Worm (Caenorhabditis elegans) whole organism, dauer: Measurements from ENCODE around the gene htas-1.
"Not testable (repeated sequence)": the region's sequence is repeated elsewhere in the genome, so short reads cannot be mapped to it uniquely, and the experiment has no call there.

Experiments
- unc-62 ChIP-seq: sonication (generic microtip); optimal IDR thresholded peaks from 2 replicates; lab custom pipeline; 2017; ENCODE audit warnings: missing biosample characterization, missing genetic modification reagents, missing genetic modification characterization

Gene htas-1

DNA sequence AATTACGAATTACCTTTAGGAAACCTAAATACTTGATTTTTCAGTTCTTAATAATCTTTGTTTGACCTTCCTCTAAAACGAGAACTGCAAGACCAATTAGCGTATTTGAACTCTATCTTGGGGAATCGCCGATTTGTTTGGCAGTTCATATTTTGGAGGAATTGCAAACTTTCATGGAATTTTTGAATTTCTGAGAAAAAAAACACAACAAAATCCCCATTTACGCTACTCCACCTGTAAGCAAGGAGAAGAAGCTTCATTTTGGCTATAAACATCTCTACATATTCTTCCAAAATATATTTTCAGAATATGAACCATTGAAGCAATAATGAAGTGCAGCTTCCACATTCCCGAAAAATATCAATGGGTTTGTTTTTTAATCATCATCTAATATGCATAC lies 9.5 kb upstream of the htas-1 start, which contains the start of gene twk-9:
TSS of gene twk-9 (plus strand) at position 301 of the 400 bp plus-strand sequence.
- TF ChIP-seq unc-62 (GFP tag; lab: Kevin White, UChicago): no peak

DNA sequence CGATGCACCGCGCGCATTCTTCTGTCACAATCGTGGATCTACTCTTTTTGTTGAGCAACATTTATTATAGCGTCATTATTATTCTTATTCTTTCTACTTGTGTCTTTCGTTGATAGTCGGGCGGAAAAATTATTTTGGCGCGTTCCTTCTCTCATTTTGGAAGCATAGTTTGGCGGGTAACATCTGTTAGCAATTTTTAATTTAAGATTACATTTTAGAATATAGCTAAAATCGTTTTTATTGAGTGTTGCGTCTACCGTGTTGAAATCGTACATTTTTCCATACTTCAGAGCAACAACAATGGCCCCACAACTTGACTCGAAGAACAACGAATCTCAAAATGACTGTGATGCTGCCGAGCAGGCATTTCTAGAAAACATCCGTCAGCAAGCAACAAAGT lies 7.3 kb upstream of the htas-1 start, which contains the start of gene sdz-36:
TSS of gene sdz-36 (plus strand) at position 301 of the 400 bp plus-strand sequence.
- no peak for TF ChIP-seq unc-62 (GFP tag; lab: Kevin White, UChicago)

DNA sequence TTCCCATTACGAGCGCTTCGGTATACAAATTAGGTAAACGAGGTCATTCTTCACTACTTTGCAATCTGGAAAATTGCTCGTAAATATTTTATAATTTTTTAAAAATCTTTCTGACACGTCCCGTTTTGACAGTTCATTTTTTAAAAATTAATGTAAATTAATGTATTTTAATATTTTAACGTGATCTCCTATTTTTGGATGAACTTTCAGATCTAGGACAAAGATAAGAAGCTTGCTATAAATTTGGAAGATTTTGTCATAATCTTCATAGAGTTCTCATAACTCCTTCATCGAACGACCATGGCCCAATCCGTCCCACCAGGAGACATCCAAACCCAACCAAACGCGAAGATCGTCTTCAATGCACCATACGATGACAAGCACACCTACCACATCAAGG lies 5.4 kb upstream of the htas-1 start, which contains the start of gene msp-76:
TSS of gene msp-76 (plus strand) at position 301 of the 400 bp plus-strand sequence.
- not testable (repeated sequence) for TF ChIP-seq unc-62 (GFP tag; lab: Kevin White, UChicago)

DNA sequence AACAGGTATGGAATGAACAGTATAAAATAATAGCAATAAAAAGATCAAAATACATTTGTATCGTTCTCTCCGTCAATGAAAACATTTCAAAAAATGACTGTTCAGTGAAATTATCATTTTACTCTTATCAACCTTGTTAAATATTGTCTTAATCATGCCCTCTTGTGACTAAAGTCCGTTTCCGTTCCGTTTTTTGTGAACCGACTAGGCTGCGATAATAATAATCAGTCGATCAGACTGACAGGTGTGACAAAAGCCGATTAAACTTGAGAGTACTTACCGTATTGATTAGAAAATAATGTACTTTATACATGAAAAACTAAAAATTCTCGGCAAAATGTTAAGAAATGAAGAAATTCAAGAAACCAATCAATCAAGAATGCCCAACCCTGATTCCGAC lies 819 bp downstream of the htas-1 start, which contains the start of gene ins-7:
TSS of gene ins-7 (minus strand) at position 332 of the 400 bp plus-strand sequence.
- TF ChIP-seq unc-62 (GFP tag; lab: Kevin White, UChicago): no peak

DNA sequence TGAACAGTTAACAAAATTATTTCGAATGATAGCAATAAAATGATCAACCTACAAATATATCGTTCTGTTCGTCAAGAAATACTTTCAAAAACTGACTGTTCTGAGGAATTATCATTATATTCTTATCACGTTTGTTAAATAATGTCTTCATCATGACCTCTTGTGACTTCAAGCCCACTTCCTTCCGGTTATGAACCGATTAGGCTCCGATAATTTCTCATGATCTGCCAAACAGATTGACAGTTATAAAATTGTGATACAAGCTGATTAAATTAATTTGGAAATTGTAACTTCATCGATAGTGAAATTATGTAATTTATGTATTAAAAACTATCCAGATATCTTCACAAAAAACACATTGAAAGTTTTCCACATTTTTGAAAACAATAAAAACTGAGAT lies 2.5 kb downstream of the htas-1 start, which contains the start of gene ins-8:
TSS of gene ins-8 (minus strand) at position 101 of the 400 bp plus-strand sequence.
- TF ChIP-seq unc-62 (GFP tag; lab: Kevin White, UChicago): no peak

DNA sequence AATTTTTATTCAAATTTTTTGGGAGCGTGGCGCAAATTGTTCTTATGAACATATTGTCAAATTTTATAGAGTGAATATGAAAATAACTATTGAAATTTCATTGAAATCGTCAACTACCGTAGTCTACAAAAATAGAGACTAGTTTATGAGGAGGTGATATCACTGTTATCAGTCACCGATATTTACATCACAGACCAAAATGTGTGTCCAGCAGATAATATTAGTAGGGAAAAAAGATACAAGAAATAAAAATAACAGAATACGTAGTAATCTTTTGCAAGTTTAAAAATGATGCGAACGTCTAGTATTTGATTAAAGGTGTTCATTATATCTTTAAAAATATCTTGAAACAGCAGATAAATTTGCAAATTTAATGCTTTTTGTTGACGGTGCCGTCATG lies 4.0 kb downstream of the htas-1 start:
- TF ChIP-seq unc-62 (GFP tag; lab: Kevin White, UChicago): no peak

DNA sequence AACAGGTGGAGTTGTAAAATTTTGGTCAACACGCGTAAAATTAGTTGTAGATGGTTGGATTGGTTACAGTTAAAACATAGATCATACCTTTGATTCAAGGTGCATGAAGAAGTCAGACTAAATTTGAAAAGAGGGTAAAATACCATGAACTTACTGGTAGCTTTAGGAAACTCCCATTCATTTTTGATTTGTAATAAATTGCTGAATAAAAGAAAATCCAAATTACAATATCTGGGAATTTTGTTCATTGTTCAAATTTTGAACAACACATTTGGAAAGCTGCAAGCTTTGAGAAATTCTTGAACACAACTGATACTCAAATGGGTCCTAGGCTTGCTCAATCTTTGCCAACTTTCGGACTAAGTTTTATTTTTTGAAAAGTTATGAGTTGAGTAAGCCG lies 5.3 kb downstream of the htas-1 start:
- no peak for TF ChIP-seq unc-62 (GFP tag; lab: Kevin White, UChicago)

DNA sequence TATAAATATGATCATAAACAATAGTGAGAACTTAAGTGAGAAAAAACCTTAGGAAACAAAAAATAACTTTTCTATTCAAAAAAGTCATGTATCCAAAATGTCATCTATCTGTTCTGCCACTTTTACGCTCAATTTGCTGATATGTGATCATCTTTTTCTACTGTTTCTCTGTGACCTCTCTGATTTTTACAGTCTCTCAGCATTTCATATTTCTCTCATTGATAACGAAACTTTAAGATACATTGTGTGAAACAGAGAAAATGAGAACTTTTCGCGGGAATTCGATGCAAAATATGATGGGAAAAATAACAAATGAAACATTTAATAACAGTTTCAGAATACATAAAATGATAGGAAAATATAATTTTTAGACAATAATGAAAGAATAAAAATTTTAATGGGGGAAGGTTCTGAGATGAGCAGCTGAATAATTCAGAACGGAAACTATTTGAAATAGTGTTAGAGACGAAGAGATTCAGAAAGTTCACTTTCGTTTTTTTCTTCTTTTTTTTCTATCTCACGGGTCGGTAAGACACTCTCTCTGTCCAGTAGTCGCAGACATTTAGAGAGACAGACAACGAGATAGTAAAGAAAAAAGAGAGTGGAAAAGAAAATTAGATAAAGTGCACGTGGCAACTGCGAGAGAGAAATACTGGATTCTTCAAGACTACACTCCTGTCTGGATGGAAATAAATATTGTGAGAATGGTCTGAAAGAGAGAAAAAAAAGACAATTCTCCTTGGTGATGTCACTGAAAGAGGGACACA lies 5.9 kb downstream of the htas-1 start:
- TF ChIP-seq unc-62 (GFP tag; lab: Kevin White, UChicago): no peak

DNA sequence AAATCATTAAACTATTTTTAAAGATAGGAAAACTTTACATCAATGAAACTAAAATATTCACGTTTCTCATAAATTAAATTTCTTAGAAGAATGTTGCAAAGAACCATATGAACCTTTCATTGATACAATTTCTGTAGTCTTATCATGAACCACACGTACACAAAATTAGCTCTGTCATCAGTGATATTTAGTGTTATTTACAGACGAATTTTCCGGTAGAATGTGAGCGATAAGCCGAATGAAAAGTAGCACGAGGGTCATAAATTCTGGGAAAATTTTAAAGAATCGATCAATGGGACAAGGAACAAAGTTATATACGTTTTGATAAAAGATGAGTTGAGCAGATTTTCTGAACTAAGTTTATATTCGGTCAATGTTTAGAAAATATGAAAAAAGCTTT lies 6.8 kb downstream of the htas-1 start:
- no peak for TF ChIP-seq unc-62 (GFP tag; lab: Kevin White, UChicago)

DNA sequence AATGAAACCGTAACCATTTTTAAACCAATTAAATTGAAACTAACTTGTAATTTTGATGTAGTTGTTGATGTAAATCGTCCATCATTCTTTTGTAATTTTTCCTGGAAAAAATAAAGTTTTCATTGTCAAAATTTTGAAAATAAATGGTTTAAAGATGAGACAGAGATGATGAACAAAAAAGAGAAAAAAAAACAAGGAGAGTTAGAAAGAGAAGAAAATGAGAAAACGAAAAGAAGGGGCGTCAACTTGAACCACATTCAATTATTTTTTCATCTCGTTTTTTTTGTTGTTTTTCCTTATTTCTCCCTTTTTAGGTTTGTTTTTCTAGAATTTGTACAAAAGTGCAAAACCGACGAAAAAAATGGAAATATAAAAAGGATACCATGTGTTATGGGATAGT lies 7.8 kb downstream of the htas-1 start, which contains the start of gene nhr-34:
TSS of gene nhr-34 (minus strand) at position 101 of the 400 bp plus-strand sequence.
- no peak for TF ChIP-seq unc-62 (GFP tag; lab: Kevin White, UChicago)

DNA sequence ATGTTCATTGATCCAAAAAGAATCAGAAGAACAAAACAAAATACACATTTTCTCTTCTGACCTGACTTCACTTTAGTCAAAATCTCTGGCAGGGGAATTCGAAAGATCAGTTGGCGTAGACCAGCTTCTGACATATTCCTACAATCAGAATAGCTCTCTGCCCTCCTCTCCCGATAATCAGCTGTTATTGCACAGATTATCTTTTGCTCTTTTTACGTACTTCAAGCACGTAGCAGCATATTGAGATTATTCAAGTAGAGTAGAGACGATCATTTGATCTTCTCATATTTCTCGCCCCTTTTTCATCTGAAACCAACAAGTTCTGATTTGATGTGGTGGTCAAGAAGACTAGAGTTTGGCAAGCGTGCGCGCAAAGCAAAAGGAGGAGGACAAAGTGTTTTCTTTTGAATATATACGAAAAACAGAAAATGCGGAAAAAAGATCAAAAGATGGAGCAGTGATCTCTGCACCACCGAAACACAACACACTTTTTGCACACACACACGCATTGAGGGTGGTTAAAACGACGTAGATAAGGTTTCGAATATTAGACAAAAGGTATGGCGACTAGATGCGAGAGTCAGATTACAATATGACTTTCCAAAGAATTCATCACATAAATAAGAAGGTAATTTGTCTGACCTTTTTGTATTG lies 9.5 kb downstream of the htas-1 start:
- no peak for TF ChIP-seq unc-62 (GFP tag; lab: Kevin White, UChicago)

DNA sequence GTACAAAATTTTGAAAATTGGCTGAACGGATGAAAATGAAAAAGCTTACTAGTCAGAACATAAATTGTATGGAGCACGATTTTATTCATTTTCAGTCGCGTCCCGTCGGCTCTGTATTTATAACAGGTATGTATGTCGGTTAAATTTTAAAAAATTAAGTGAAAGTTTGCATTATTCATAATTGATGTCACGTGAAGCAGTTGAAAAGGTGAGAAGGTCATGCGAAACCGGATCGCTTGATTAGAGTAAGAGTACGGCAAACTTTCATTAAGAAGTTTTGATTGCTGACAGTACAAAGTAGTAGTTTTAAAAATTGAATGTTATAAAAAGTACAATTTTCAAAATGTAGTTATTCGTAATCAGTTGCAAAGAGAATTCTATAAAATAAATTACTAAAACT lies 10.1 kb downstream of the htas-1 start:
- TF ChIP-seq unc-62 (GFP tag; lab: Kevin White, UChicago): no peak

DNA sequence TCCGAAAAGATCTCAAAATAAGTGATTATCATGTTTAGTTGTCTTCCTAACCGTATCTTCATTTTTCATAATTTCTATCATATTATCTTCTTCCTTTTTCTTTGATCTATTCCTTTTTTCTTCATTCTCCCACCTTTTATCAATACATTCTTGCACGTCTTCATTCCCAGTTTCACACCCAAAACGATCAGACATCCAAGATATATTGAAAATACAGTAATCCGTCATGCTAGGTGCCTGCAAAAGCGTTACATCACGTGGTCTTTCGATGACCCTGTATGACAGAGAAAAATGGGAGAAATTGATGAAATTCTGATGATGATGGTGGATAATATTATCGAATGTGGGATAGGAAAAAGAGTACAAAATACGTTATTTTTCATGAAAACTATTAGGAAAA lies 10.9 kb downstream of the htas-1 start:
- no peak for TF ChIP-seq unc-62 (GFP tag; lab: Kevin White, UChicago)

DNA sequence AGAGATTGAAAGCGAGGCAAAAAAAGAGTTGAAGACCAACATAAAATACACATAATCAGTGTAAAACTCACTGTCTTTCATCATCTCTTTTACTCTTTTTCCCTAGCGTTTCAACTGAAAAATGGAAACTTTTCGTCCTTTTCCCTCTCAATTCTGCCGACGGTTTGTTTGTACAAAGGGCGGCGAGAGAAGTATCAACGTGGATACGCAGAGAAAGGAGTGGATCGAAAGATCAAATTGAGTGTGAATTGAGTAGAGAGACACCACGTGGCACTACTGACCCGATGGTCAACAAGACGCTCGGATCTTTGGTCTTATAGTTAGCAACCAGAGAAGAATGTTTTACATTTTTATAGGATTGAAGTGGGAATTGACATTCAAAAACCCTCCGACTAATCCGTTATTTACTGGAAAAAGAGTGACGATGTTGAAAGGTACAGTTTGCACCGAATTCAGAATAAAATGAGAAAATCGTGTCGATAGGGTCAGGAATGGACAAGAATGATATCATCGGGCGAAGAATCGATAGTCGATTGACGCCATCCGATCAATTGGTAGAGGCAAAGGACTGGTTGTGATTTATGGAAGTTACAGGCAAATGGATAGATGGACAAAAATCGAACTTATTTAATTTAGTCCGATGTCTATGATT lies 12.2 kb downstream of the htas-1 start:
- no peak for TF ChIP-seq unc-62 (GFP tag; lab: Kevin White, UChicago)

DNA sequence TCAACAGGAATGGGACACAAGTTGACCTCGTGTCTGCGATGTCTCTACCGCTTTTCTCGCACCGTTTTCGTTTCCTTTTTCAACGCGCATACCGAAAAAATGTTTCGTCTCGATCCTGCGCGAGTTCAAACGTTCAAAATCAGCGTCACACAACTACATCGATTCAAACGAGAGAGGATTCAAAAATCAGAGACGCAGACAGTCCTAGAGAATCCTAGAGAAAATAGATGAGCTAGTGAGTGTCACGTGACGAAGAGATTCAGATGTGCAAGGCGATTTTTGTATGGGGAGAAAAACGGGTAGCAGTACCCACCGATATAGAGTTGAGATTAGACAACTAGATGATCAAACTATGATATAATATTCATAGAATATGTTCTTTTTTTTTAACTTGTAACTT lies 13.4 kb downstream of the htas-1 start:
- TF ChIP-seq unc-62 (GFP tag; lab: Kevin White, UChicago): no peak
